Worm (Caenorhabditis elegans) whole organism, L1 larva: Measurements from ENCODE around the gene fbxa-215.

Source experiments
- C34B4.2 ChIP-seq: sonication (generic microtip); optimal IDR thresholded peaks from 2 replicates; lab custom pipeline; 2017; ENCODE audit warnings: mild to moderate bottlenecking, missing genetic modification characterization, missing compliant biosample characterization
- ces-1 ChIP-seq: fragments of 150-350 bp; optimal IDR thresholded peaks from 2 replicates; lab custom pipeline; 2014; ENCODE audit warnings: missing biosample characterization, missing genetic modification reagents, missing genetic modification characterization
- egl-13 ChIP-seq: sonication (generic microtip); optimal IDR thresholded peaks from 2 replicates; lab custom pipeline; 2016; ENCODE audit warnings: missing genotype, missing genetic modification reagents, missing genetic modification characterization, missing compliant biosample characterization
- elt-2 ChIP-seq: sonication (generic microtip); optimal IDR thresholded peaks from 2 replicates; lab custom pipeline; 2016; ENCODE audit warnings: missing genetic modification characterization, mild to moderate bottlenecking, inconsistent platforms, missing compliant biosample characterization, missing genetic modification reagents
- ets-5 ChIP-seq: fragments of 200-800 bp; sonication (Bioruptor generic); IDR thresholded peaks from 2 replicates; pipeline ENCODE4 v1.3.6; 2022; ENCODE audit warnings: missing genetic modification characterization, missing compliant biosample characterization
- fos-1 ChIP-seq: fragments of 150-350 bp; optimal IDR thresholded peaks from 2 replicates; lab custom pipeline; 2014; ENCODE audit warnings: missing biosample characterization, missing genetic modification characterization
- lin-15B ChIP-seq: fragments of 150-350 bp; sonication (generic microtip); optimal IDR thresholded peaks from 3 replicates; lab custom pipeline; 2014; ENCODE audit warnings: missing biosample characterization, missing genetic modification characterization
- lin-35 ChIP-seq, 2 experiments: fragments of 150-350 bp; optimal IDR thresholded peaks; 2 replicates each; lab custom pipeline; 2014; ENCODE audit warnings: missing biosample characterization in 2 of 2, missing genetic modification characterization in 2 of 2, missing genetic modification reagents in 2 of 2
- nhr-28 ChIP-seq: fragments of 150-350 bp; optimal IDR thresholded peaks from 2 replicates; lab custom pipeline; 2014; ENCODE audit warnings: missing biosample characterization, missing genetic modification characterization
- snpc-4 ChIP-seq: fragments of 150-350 bp; optimal IDR thresholded peaks from 2 replicates; lab custom pipeline; 2014; ENCODE audit warnings: missing biosample characterization, missing genetic modification characterization
- unc-130 ChIP-seq: fragments of 150-350 bp; optimal IDR thresholded peaks from 2 replicates; lab custom pipeline; 2017; ENCODE audit warnings: missing biosample characterization, missing genetic modification characterization, inconsistent platforms
- zip-4 ChIP-seq: fragments of 200-800 bp; sonication (Bioruptor generic); optimal IDR thresholded peaks from 2 replicates; lab custom pipeline; 2018; ENCODE audit warnings: mild to moderate bottlenecking, missing genetic modification characterization, moderate library complexity, missing compliant biosample characterization

ce11 chrIV:13626469-13626868, 40.2 kb downstream of the fbxa-215 start, which contains the start of gene sru-21:
- TF ChIP-seq egl-13 (tag; lab: Kevin White, UChicago) = no peak
- no peak for TF ChIP-seq lin-15B (tag; lab: Kevin White, UChicago)
- no peak for TF ChIP-seq ets-5 (GFP tag; lab: Robert Waterston, UW)
- no peak for TF ChIP-seq fos-1 (tag; lab: Kevin White, UChicago)
- TF ChIP-seq nhr-28 (tag; lab: Kevin White, UChicago) = no peak
- no peak for TF ChIP-seq ces-1 (GFP tag; lab: Kevin White, UChicago)
- no peak for TF ChIP-seq zip-4 (GFP tag; lab: Kevin White, UChicago)
- TF ChIP-seq C34B4.2 = no peak
- no peak for TF ChIP-seq snpc-4 (tag; lab: Kevin White, UChicago)
- no peak for TF ChIP-seq lin-35 (GFP tag; optimal IDR thresholded peaks at IDR 0.05; lab: Kevin White, UChicago)
- TF ChIP-seq unc-130 (tag; lab: Kevin White, UChicago) = no peak
- no peak for TF ChIP-seq elt-2
